Worm (Caenorhabditis elegans): ENCODE data around the gene nhr-188.

DNA sequence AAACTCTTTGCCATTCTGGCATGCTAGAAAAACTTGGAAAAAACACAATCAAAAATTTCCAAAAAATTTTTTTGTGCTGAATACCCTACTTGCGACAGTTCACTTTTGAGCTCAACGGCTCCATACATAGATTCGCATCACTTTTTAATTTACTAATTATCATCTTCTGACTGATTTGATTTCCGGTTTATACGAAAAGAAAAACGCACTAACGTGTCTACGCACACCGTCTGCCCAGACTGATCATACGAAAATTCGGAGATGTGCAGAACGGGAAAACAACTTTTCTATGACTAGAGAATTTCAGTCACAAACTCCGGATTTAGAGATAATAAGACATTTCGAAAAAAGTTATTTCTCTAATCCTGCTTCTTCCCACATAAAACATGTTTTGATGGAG lies 26.9 kb upstream of the nhr-188 start:
- TF ChIP-seq nhr-28 (tag; optimal IDR thresholded peaks at IDR 0.05) (no peak), nhr-237 (tag; optimal IDR thresholded peaks at IDR 0.05) (no peak)
